Worm (Caenorhabditis elegans) whole organism, L2 larva: ENCODE measurements around the gene F23A7.5.

Experiments used
- C34F6.9 ChIP-seq: fragments of 150-350 bp; optimal IDR thresholded peaks from 2 replicates; lab custom pipeline; 2014; ENCODE audit warnings: missing biosample characterization, missing genetic modification characterization
- F13H6.1 ChIP-seq: sonication (generic microtip); optimal IDR thresholded peaks from 2 replicates; lab custom pipeline; 2016; ENCODE audit warnings: missing genetic modification characterization, missing compliant biosample characterization
- Y55F3AM.14 ChIP-seq: fragments of 200-800 bp; sonication (Bioruptor generic); optimal IDR thresholded peaks from 2 replicates; lab custom pipeline; 2018; ENCODE audit warnings: mild to moderate bottlenecking, missing genetic modification characterization, missing compliant biosample characterization
- ZK546.5 ChIP-seq: sonication (generic microtip); optimal IDR thresholded peaks from 2 replicates; lab custom pipeline; 2017; ENCODE audit warnings: missing biosample characterization, missing genetic modification characterization
- alr-1 ChIP-seq: fragments of 150-350 bp; optimal IDR thresholded peaks from 2 replicates; lab custom pipeline; 2014; ENCODE audit warnings: missing biosample characterization, missing genetic modification characterization
- aly-2 ChIP-seq: fragments of 150-350 bp; optimal IDR thresholded peaks from 2 replicates; lab custom pipeline; 2014; ENCODE audit warnings: missing biosample characterization, missing genetic modification characterization
- ama-1 ChIP-seq: fragments of 150-350 bp; optimal IDR thresholded peaks from 2 replicates; lab custom pipeline; 2018; ENCODE audit warnings: inconsistent platforms
- blmp-1 ChIP-seq: sonication (generic microtip); optimal IDR thresholded peaks from 2 replicates; lab custom pipeline; 2017; ENCODE audit warnings: missing genetic modification characterization, mild to moderate bottlenecking, missing compliant biosample characterization, antibody characterized with exemption, moderate library complexity; ENCODE audit not compliant: insufficient read depth
- ceh-16 ChIP-seq: fragments of 150-350 bp; optimal IDR thresholded peaks from 2 replicates; lab custom pipeline; 2014; ENCODE audit warnings: missing biosample characterization, missing genetic modification characterization
- ceh-82 ChIP-seq: fragments of 150-350 bp; optimal IDR thresholded peaks from 2 replicates; lab custom pipeline; 2014; ENCODE audit warnings: missing biosample characterization, missing genetic modification characterization
- crh-2 ChIP-seq: sonication (generic microtip); optimal IDR thresholded peaks from 2 replicates; lab custom pipeline; 2017; ENCODE audit warnings: missing biosample characterization, missing genetic modification characterization
- dmd-4 ChIP-seq: sonication (generic microtip); optimal IDR thresholded peaks from 2 replicates; lab custom pipeline; 2017; ENCODE audit warnings: missing biosample characterization, missing genetic modification characterization
- egl-27 ChIP-seq: sonication (generic microtip); optimal IDR thresholded peaks from 3 replicates; lab custom pipeline; 2017; ENCODE audit warnings: missing biosample characterization, missing genetic modification reagents, missing genetic modification characterization
- elt-3 ChIP-seq: sonication (generic microtip); optimal IDR thresholded peaks from 2 replicates; lab custom pipeline; 2017; ENCODE audit warnings: missing biosample characterization, missing genetic modification characterization
- fos-1 ChIP-seq: fragments of 150-350 bp; optimal IDR thresholded peaks from 2 replicates; lab custom pipeline; 2014; ENCODE audit warnings: missing biosample characterization, missing genetic modification characterization
- gmeb-1 ChIP-seq: fragments of 150-350 bp; optimal IDR thresholded peaks from 2 replicates; lab custom pipeline; 2014; ENCODE audit warnings: missing biosample characterization, missing genetic modification characterization
- lin-11 ChIP-seq: fragments of 150-350 bp; sonication (generic microtip); optimal IDR thresholded peaks from 2 replicates; lab custom pipeline; 2014; ENCODE audit warnings: missing biosample characterization, missing genetic modification characterization, inconsistent platforms, mixed read lengths
- lin-13 ChIP-seq: fragments of 150-350 bp; optimal IDR thresholded peaks from 2 replicates; lab custom pipeline; 2014; ENCODE audit warnings: missing biosample characterization, missing genetic modification reagents, missing genetic modification characterization
- lin-39 ChIP-seq: fragments of 150-350 bp; optimal IDR thresholded peaks from 2 replicates; lab custom pipeline; 2014; ENCODE audit warnings: missing biosample characterization, missing genetic modification reagents, missing genetic modification characterization
- lsy-2 ChIP-seq, 2 experiments: fragments of 150-350 bp in 1 of 2; sonication (generic microtip) in 1 of 2; optimal IDR thresholded peaks; 2 replicates each; lab custom pipeline; 2014 to 2017; ENCODE audit warnings: missing biosample characterization in 2 of 2, missing genetic modification characterization in 2 of 2
- mbf-1 ChIP-seq: sonication (generic microtip); optimal IDR thresholded peaks from 2 replicates; lab custom pipeline; 2017; ENCODE audit warnings: missing biosample characterization, missing genetic modification characterization
- mdl-1 ChIP-seq, 2 experiments: fragments of 150-350 bp in 1 of 2; sonication (generic microtip) in 1 of 2; optimal IDR thresholded peaks; 2 replicates each; lab custom pipeline; 2017; ENCODE audit warnings: missing biosample characterization in 2 of 2, missing genetic modification characterization in 2 of 2
- nhr-10 ChIP-seq: sonication (generic microtip); optimal IDR thresholded peaks from 2 replicates; lab custom pipeline; 2017; ENCODE audit warnings: missing biosample characterization, missing genetic modification characterization
- nhr-11 ChIP-seq: fragments of 150-350 bp; optimal IDR thresholded peaks from 2 replicates; lab custom pipeline; 2014; ENCODE audit warnings: missing biosample characterization, missing genetic modification characterization
- nhr-12 ChIP-seq: fragments of 150-350 bp; optimal IDR thresholded peaks from 2 replicates; lab custom pipeline; 2014; ENCODE audit warnings: missing biosample characterization, missing genetic modification characterization
- nhr-129 ChIP-seq: fragments of 150-350 bp; optimal IDR thresholded peaks from 2 replicates; lab custom pipeline; 2014; ENCODE audit warnings: missing biosample characterization, missing genetic modification characterization
- nhr-21 ChIP-seq: fragments of 150-350 bp; optimal IDR thresholded peaks from 2 replicates; lab custom pipeline; 2014; ENCODE audit warnings: missing biosample characterization, missing genetic modification characterization
- nhr-23 ChIP-seq: fragments of 150-350 bp; optimal IDR thresholded peaks from 2 replicates; lab custom pipeline; 2014; ENCODE audit warnings: missing biosample characterization, missing genetic modification reagents, missing genetic modification characterization
- nhr-237 ChIP-seq: fragments of 150-350 bp; optimal IDR thresholded peaks from 2 replicates; lab custom pipeline; 2014; ENCODE audit warnings: missing biosample characterization, missing genetic modification characterization
- nhr-6 ChIP-seq: fragments of 150-350 bp; optimal IDR thresholded peaks from 2 replicates; lab custom pipeline; 2014; ENCODE audit warnings: missing biosample characterization, missing genetic modification characterization
- nhr-77 ChIP-seq: fragments of 150-350 bp; optimal IDR thresholded peaks from 2 replicates; lab custom pipeline; 2014; ENCODE audit warnings: missing biosample characterization, missing genetic modification characterization
- peb-1 ChIP-seq: fragments of 150-350 bp; optimal IDR thresholded peaks from 2 replicates; lab custom pipeline; 2014; ENCODE audit warnings: missing biosample characterization, missing genetic modification characterization
- sem-4 ChIP-seq: fragments of 150-350 bp; optimal IDR thresholded peaks from 2 replicates; lab custom pipeline; 2014; ENCODE audit warnings: missing biosample characterization, missing genetic modification reagents, missing genetic modification characterization
- skn-1 ChIP-seq: sonication (generic microtip); optimal IDR thresholded peaks from 2 replicates; lab custom pipeline; 2017; ENCODE audit warnings: missing biosample characterization, missing genetic modification characterization
- sma-3 ChIP-seq: sonication (generic microtip); optimal IDR thresholded peaks from 2 replicates; lab custom pipeline; 2016; ENCODE audit warnings: missing genetic modification reagents, missing genetic modification characterization, missing compliant biosample characterization
- sma-9 ChIP-seq, 2 experiments: fragments of 150-350 bp in 1 of 2; sonication (generic microtip) in 1 of 2; optimal IDR thresholded peaks; 2 replicates each; lab custom pipeline; 2014 to 2016; ENCODE audit warnings: missing genetic modification characterization in 2 of 2, mild to moderate bottlenecking in 1 of 2, missing biosample characterization in 1 of 2, missing compliant biosample characterization in 1 of 2, missing genetic modification reagents in 1 of 2, moderate library complexity in 1 of 2
- snpc-4 ChIP-seq: fragments of 150-350 bp; optimal IDR thresholded peaks from 2 replicates; lab custom pipeline; 2014; ENCODE audit warnings: missing biosample characterization, missing genetic modification characterization
- unc-39 ChIP-seq: fragments of 150-350 bp; optimal IDR thresholded peaks from 2 replicates; lab custom pipeline; 2014; ENCODE audit warnings: missing biosample characterization, missing genetic modification characterization
- unc-55 ChIP-seq: fragments of 150-350 bp; sonication (generic microtip); optimal IDR thresholded peaks from 3 replicates; lab custom pipeline; 2014; ENCODE audit warnings: missing biosample characterization, missing genetic modification reagents, missing genetic modification characterization
- unc-62 ChIP-seq: fragments of 150-350 bp; optimal IDR thresholded peaks from 2 replicates; lab custom pipeline; 2014; ENCODE audit warnings: missing biosample characterization, missing genetic modification reagents, missing genetic modification characterization
- zag-1 ChIP-seq: fragments of 150-350 bp; optimal IDR thresholded peaks from 2 replicates; lab custom pipeline; 2014; ENCODE audit warnings: missing biosample characterization, missing genetic modification characterization
- ztf-1 ChIP-seq: fragments of 200-800 bp; sonication (Bioruptor generic); conservative IDR thresholded peaks from 2 replicates; pipeline ENCODE4 v1.3.6; 2022; ENCODE audit warnings: missing genetic modification characterization, missing compliant biosample characterization
- ztf-11 ChIP-seq: sonication (generic microtip); optimal IDR thresholded peaks from 2 replicates; lab custom pipeline; 2017; ENCODE audit warnings: missing biosample characterization, missing genetic modification characterization
- ztf-4 ChIP-seq: fragments of 150-350 bp; optimal IDR thresholded peaks from 2 replicates; lab custom pipeline; 2014; ENCODE audit warnings: missing biosample characterization, missing genetic modification characterization

The F23A7.5 gene

ce11 chrX:16199200-16199764 lies 29.4 kb upstream of the F23A7.5 start, which contains the start of gene R11.3:
R11.3 (minus strand) TSS chrX:16199250.
- TF ChIP-seq lin-13 (GFP tag; lab: Kevin White, UChicago), result no peak
- TF ChIP-seq lin-39 (tag; lab: Kevin White, UChicago), result no peak
- no peak for TF ChIP-seq sem-4
- TF ChIP-seq unc-55 (GFP tag; lab: Kevin White, UChicago), result no peak
- TF ChIP-seq snpc-4 (tag; lab: Kevin White, UChicago), result no peak
- TF ChIP-seq nhr-237 (tag; lab: Kevin White, UChicago), result no peak
- no peak for TF ChIP-seq egl-27 (tag; lab: Kevin White, UChicago)
- no peak for TF ChIP-seq alr-1
- TF ChIP-seq zag-1, result no peak
- no peak for TF ChIP-seq nhr-23 (tag; lab: Kevin White, UChicago)
- TF ChIP-seq crh-2 (tag; lab: Kevin White, UChicago), result no peak
- no peak for TF ChIP-seq nhr-11 (tag; lab: Kevin White, UChicago)
- no peak for TF ChIP-seq sma-3 (GFP tag; lab: Kevin White, UChicago)
- no peak for TF ChIP-seq ztf-11
- no peak for TF ChIP-seq F13H6.1 (tag; lab: Kevin White, UChicago)
- TF ChIP-seq ztf-4 (tag; lab: Kevin White, UChicago), result no peak
- TF ChIP-seq mdl-1 (tag; optimal IDR thresholded peaks at IDR 0.05; lab: Kevin White, UChicago), result no peak
- TF ChIP-seq ama-1 (lab: Kevin White, UChicago), result no peak
- no peak for TF ChIP-seq nhr-129

ce11 chrX:16202229-16202628 lies 26.5 kb upstream of the F23A7.5 start:
- TF ChIP-seq crh-2 (tag; lab: Kevin White, UChicago) (peak; percentile 65), nhr-21 (tag; lab: Kevin White, UChicago) (peak; percentile 28), nhr-129 (peak; percentile 77), fos-1 (peak; percentile 17), lin-11 (tag; lab: Kevin White, UChicago) (peak; percentile 65), blmp-1 (tag; lab: Kevin White, UChicago) (no peak), lsy-2 (tag; optimal IDR thresholded peaks at IDR 0.05; lab: Kevin White, UChicago) (peak; percentile 55 to 63), nhr-11 (tag; lab: Kevin White, UChicago) (no peak), egl-27 (tag; lab: Kevin White, UChicago) (no peak), F13H6.1 (tag; lab: Kevin White, UChicago) (peak; percentile 23), C34F6.9 (tag; lab: Kevin White, UChicago) (peak; percentile 51), nhr-77 (no peak), snpc-4 (tag; lab: Kevin White, UChicago) (peak; percentile 39), nhr-23 (tag; lab: Kevin White, UChicago) (no peak), ztf-1 (GFP tag; lab: Robert Waterston, UW) (no peak), sem-4 (peak; percentile 17)

- TF ChIP-seq skn-1, result no peak
- no peak for TF ChIP-seq ZK546.5 (tag; lab: Kevin White, UChicago)
- no peak for TF ChIP-seq ceh-82
- TF ChIP-seq nhr-237 (tag; lab: Kevin White, UChicago), result no peak
- no peak for TF ChIP-seq unc-39 (tag; lab: Kevin White, UChicago)
- no peak for TF ChIP-seq unc-55 (GFP tag; lab: Kevin White, UChicago)
- TF ChIP-seq nhr-6 (tag; lab: Kevin White, UChicago), result no peak
- TF ChIP-seq mbf-1 (tag; lab: Kevin White, UChicago), result no peak
- TF ChIP-seq crh-2 (tag; lab: Kevin White, UChicago), result no peak
- no peak for TF ChIP-seq elt-3 (tag; lab: Kevin White, UChicago)
- no peak for TF ChIP-seq F13H6.1 (tag; lab: Kevin White, UChicago)
- TF ChIP-seq nhr-129, result no peak
- no peak for TF ChIP-seq lsy-2 (tag; optimal IDR thresholded peaks at IDR 0.05; lab: Kevin White, UChicago)
- TF ChIP-seq peb-1, result no peak
Measured at ce11 chrX:16204310-16204709, 24.4 kb upstream of the F23A7.5 start.

ce11 chrX:16205880-16206279 lies 22.8 kb upstream of the F23A7.5 start:
- TF ChIP-seq nhr-6 (tag; lab: Kevin White, UChicago), result peak; percentile 77
- TF ChIP-seq ZK546.5 (tag; lab: Kevin White, UChicago), result no peak
- peak; percentile 22 for TF ChIP-seq ztf-4 (tag; lab: Kevin White, UChicago)
- no peak for TF ChIP-seq dmd-4 (tag; lab: Kevin White, UChicago)
- peak; percentile 25 for TF ChIP-seq sma-9 (GFP tag; optimal IDR thresholded peaks at IDR 0.05; lab: Kevin White, UChicago)
- no peak for TF ChIP-seq sma-9 (tag; optimal IDR thresholded peaks at IDR 0.05; lab: Kevin White, UChicago)
- TF ChIP-seq nhr-10, result peak; percentile 66
- no peak for TF ChIP-seq blmp-1 (tag; lab: Kevin White, UChicago)
- peak; percentile 74 for TF ChIP-seq C34F6.9 (tag; lab: Kevin White, UChicago)
- no peak for TF ChIP-seq mbf-1 (tag; lab: Kevin White, UChicago)
- no peak for TF ChIP-seq Y55F3AM.14
- peak; percentile 67 for TF ChIP-seq gmeb-1 (tag; lab: Kevin White, UChicago)
- TF ChIP-seq unc-62 (GFP tag; lab: Kevin White, UChicago), result no peak
- TF ChIP-seq sem-4, result peak; percentile 27
- TF ChIP-seq ceh-16 (tag; lab: Kevin White, UChicago), result no peak
- TF ChIP-seq lin-11 (tag; lab: Kevin White, UChicago), result peak; percentile 34
- peak; percentile 83 for TF ChIP-seq nhr-21 (tag; lab: Kevin White, UChicago)
- TF ChIP-seq nhr-129, result peak; percentile 80
- no peak for TF ChIP-seq nhr-12 (tag; lab: Kevin White, UChicago)
- TF ChIP-seq unc-55 (GFP tag; lab: Kevin White, UChicago), result peak; percentile 95
- TF ChIP-seq nhr-23 (tag; lab: Kevin White, UChicago), result no peak
- TF ChIP-seq ama-1 (lab: Kevin White, UChicago), result no peak
- peak; percentile 69 to 75 for TF ChIP-seq lsy-2 (tag; optimal IDR thresholded peaks at IDR 0.05; lab: Kevin White, UChicago)
- no peak for TF ChIP-seq aly-2
- TF ChIP-seq ztf-11, result no peak
- TF ChIP-seq lin-39 (tag; lab: Kevin White, UChicago), result peak; percentile 5
